Fruit fly (Drosophila melanogaster): ENCODE data around the gene Sp1.

dm6 chrX:9749745-9750144, 20.3 kb downstream of the Sp1 start:
- no peak for TF ChIP-seq CG8478 (optimal IDR thresholded peaks at IDR 0.05)
- TF ChIP-seq EcR (GFP tag; optimal IDR thresholded peaks at IDR 0.05), result no peak

All from whole organism.